Fruit fly (Drosophila melanogaster): Measurements from ENCODE around the gene CG3407.

DNA sequence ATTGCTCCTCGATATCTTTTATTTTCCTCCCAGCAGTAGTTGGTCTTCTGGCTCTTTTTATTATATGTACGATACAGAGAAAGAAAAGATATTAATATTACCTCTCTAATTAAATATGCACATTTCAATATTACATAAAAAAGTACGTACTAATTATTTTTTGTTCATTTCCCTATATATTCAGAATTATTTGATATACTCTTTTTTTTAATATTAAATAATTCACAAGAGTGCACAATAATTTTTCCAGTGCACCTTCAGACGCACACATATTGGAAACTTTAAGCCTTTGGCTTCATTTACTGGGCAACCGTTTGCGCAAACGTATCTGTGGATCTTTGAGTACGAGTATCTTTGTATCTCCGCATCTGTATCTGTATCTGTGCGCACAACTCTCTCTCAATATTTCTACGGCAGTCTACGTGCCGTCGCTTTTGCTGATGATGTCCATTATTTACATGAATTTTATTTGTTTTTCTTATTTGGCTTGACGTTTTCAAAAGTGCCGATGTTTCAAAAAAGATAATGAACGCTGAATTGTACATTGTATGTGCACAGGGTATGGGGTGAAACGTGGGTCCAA is 36.5 kb downstream of the CG3407 start:
- TF ChIP-seq CG13624 (GFP tag; optimal IDR thresholded peaks at IDR 0.05) (no peak), row (GFP tag; IDR thresholded peaks at IDR 0.05) (peak; percentile 88), Camta (GFP tag; optimal IDR thresholded peaks at IDR 0.05) (peak; percentile 11), CG7963 (GFP tag; IDR thresholded peaks at IDR 0.05; ENCODE audit: partially characterized antibody) (no peak), NfI (GFP tag; optimal IDR thresholded peaks at IDR 0.05) (peak; percentile 66), CG11695 (GFP tag; IDR thresholded peaks at IDR 0.05) (peak; percentile 80; the same call in 2 of the 3 replicates), HHEX (GFP tag; optimal IDR thresholded peaks at IDR 0.05) (peak; percentile 79), Awh (GFP tag; IDR thresholded peaks at IDR 0.05) (peak; percentile 86)

All from whole organism, embryonic.